Fruit fly (Drosophila melanogaster) whole organism: ENCODE measurements around the gene CG14518.
A peak's percentile ranks its signal among the peaks of the same experiment; 100 is the strongest.

ENCODE experiments used
- CG8478 ChIP-seq: fragments of >200 bp; optimal IDR thresholded peaks from 2 replicates; lab custom pipeline; 2018; ENCODE audit warnings: inconsistent platforms
- EcR ChIP-seq, 2 experiments: fragments of >200 bp; optimal IDR thresholded peaks; 2 replicates each; lab custom pipeline; 2017; ENCODE audit warnings: missing biosample characterization in 2 of 2, missing genetic modification characterization in 2 of 2, missing genetic modification reagents in 2 of 2
- psq ChIP-seq: fragments of >200 bp; optimal IDR thresholded peaks from 2 replicates; lab custom pipeline; 2017
- usp ChIP-seq: fragments of >200 bp; optimal IDR thresholded peaks from 2 replicates; lab custom pipeline; 2017; ENCODE audit warnings: missing biosample characterization, missing genetic modification characterization, mixed read lengths

Gene CG14518

dm6 chr3R:29072834-29073233 is 48.1 kb downstream of the CG14518 start:
- no peak for TF ChIP-seq CG8478 (lab: Kevin White, UChicago)
- no peak for TF ChIP-seq psq (lab: Kevin White, UChicago)

dm6 chr3R:29074001-29074609 is 49.3 kb downstream of the CG14518 start:
- TF ChIP-seq usp, result no peak
- TF ChIP-seq psq (lab: Kevin White, UChicago), result no peak
- TF ChIP-seq EcR (GFP tag; optimal IDR thresholded peaks at IDR 0.05; lab: Kevin White, UChicago), result peak in 1 of 2 experiments; percentile 0
